Worm (Caenorhabditis elegans) whole organism, L4 larva: ENCODE results near the gene ints-11.

Source experiments
- D1046.2 ChIP-seq: fragments of 200-800 bp; sonication (Bioruptor generic); IDR thresholded peaks from 2 replicates; pipeline ENCODE4 v1.3.6; 2022; ENCODE audit warnings: missing genetic modification characterization, missing compliant biosample characterization
- F10B5.3 ChIP-seq: sonication (generic microtip); optimal IDR thresholded peaks from 2 replicates; lab custom pipeline; 2016; ENCODE audit warnings: mild to moderate bottlenecking, missing genetic modification characterization, missing compliant biosample characterization
- F26F4.8 ChIP-seq: fragments of 200-800 bp; sonication (Bioruptor generic); conservative IDR thresholded peaks from 2 replicates; pipeline ENCODE4 v1.3.6; 2022; ENCODE audit warnings: missing genetic modification characterization, missing compliant biosample characterization
- F44E2.7 ChIP-seq: fragments of 200-800 bp; sonication (Bioruptor generic); IDR thresholded peaks from 2 replicates; pipeline ENCODE4 v2.1.2; 2022; ENCODE audit warnings: missing genetic modification characterization, missing compliant biosample characterization
- T20F7.1 ChIP-seq: fragments of 200-800 bp; sonication (Bioruptor generic); optimal IDR thresholded peaks from 2 replicates; lab custom pipeline; 2018; ENCODE audit warnings: mild to moderate bottlenecking, missing genetic modification characterization, missing compliant biosample characterization
- aha-1 ChIP-seq: fragments of 150-350 bp; peaks from one replicate; lab custom pipeline; 2014; ENCODE audit warnings: missing biosample characterization, missing genetic modification characterization
- aly-2 ChIP-seq: sonication (generic microtip); optimal IDR thresholded peaks from 2 replicates; lab custom pipeline; 2018; ENCODE audit warnings: missing biosample characterization, missing genetic modification characterization
- attf-4 ChIP-seq: sonication (generic microtip); optimal IDR thresholded peaks from 3 replicates; lab custom pipeline; 2017; ENCODE audit warnings: missing biosample characterization, missing genetic modification characterization
- ceh-20 ChIP-seq: fragments of 200-800 bp; sonication (Bioruptor generic); IDR thresholded peaks from 2 replicates; pipeline ENCODE4 v1.3.6; 2022; ENCODE audit warnings: missing genetic modification reagents, missing genetic modification characterization, missing compliant biosample characterization
- ceh-44 ChIP-seq: fragments of 200-800 bp; sonication (Bioruptor generic); IDR thresholded peaks from 2 replicates; pipeline ENCODE4 v1.3.6; 2022; ENCODE audit warnings: missing genetic modification reagents, missing genetic modification characterization, missing compliant biosample characterization
- ceh-82 ChIP-seq: sonication (generic microtip); optimal IDR thresholded peaks from 2 replicates; lab custom pipeline; 2017; ENCODE audit warnings: missing biosample characterization, missing genetic modification characterization
- daf-12 ChIP-seq: fragments of 150-350 bp; optimal IDR thresholded peaks from 2 replicates; lab custom pipeline; 2014; ENCODE audit warnings: missing biosample characterization, missing genetic modification reagents, missing genetic modification characterization
- daf-16 ChIP-seq, 3 experiments: sonication (generic microtip); optimal IDR thresholded peaks; 2 replicates each; lab custom pipeline; 2016 to 2017; ENCODE audit warnings: missing genetic modification characterization in 3 of 3, missing genetic modification reagents in 3 of 3, mild to moderate bottlenecking in 2 of 3, missing compliant biosample characterization in 2 of 3, missing biosample characterization in 1 of 3, moderate library complexity in 1 of 3
- dmd-6 ChIP-seq: fragments of 200-800 bp; sonication (Bioruptor generic); IDR thresholded peaks from 2 replicates; pipeline ENCODE4 v1.3.6; 2022; ENCODE audit warnings: missing genetic modification reagents, missing genetic modification characterization, missing compliant biosample characterization
- dmd-8 ChIP-seq: fragments of 200-800 bp; sonication (Bioruptor generic); IDR thresholded peaks from 2 replicates; pipeline ENCODE4 v1.3.6; 2022; ENCODE audit warnings: missing genetic modification characterization, missing compliant biosample characterization
- dve-1 ChIP-seq: sonication (generic microtip); optimal IDR thresholded peaks from 2 replicates; lab custom pipeline; 2017; ENCODE audit warnings: antibody characterized with exemption, mild to moderate bottlenecking, missing genetic modification characterization, missing compliant biosample characterization; ENCODE audit not compliant: insufficient read depth
- fkh-10 ChIP-seq: fragments of 150-350 bp; optimal IDR thresholded peaks from 2 replicates; lab custom pipeline; 2014; ENCODE audit warnings: missing biosample characterization, missing genetic modification reagents, missing genetic modification characterization
- fos-1 ChIP-seq: fragments of 150-350 bp; optimal IDR thresholded peaks from 2 replicates; lab custom pipeline; 2014; ENCODE audit warnings: missing biosample characterization, missing genetic modification characterization
- gei-8 ChIP-seq: fragments of 200-800 bp; sonication (Bioruptor generic); optimal IDR thresholded peaks from 2 replicates; lab custom pipeline; 2018; ENCODE audit warnings: mild to moderate bottlenecking, missing genetic modification characterization, missing compliant biosample characterization
- hif-1 ChIP-seq, 2 experiments: sonication (generic microtip); optimal IDR thresholded peaks; 2 replicates each; lab custom pipeline; 2016 to 2017; ENCODE audit warnings: missing compliant biosample characterization in 2 of 2, missing genetic modification characterization in 2 of 2, missing genetic modification reagents in 2 of 2, missing genotype in 2 of 2, mild to moderate bottlenecking in 1 of 2
- hlh-11 ChIP-seq: fragments of 200-800 bp; sonication (Bioruptor generic); optimal IDR thresholded peaks from 2 replicates; lab custom pipeline; 2018; ENCODE audit warnings: mild to moderate bottlenecking, missing genetic modification characterization, missing compliant biosample characterization
- hlh-30 ChIP-seq: sonication (generic microtip); optimal IDR thresholded peaks from 2 replicates; lab custom pipeline; 2017; ENCODE audit warnings: antibody characterized with exemption, mild to moderate bottlenecking, missing genetic modification characterization, missing compliant biosample characterization; ENCODE audit not compliant: insufficient read depth
- jun-1 ChIP-seq: fragments of 150-350 bp; optimal IDR thresholded peaks from 2 replicates; lab custom pipeline; 2014; ENCODE audit warnings: missing biosample characterization, missing genetic modification reagents, missing genetic modification characterization
- lin-39 ChIP-seq: fragments of 150-350 bp; optimal IDR thresholded peaks from 2 replicates; lab custom pipeline; 2014; ENCODE audit warnings: missing biosample characterization, missing genetic modification reagents, missing genetic modification characterization
- lir-3 ChIP-seq: sonication (generic microtip); optimal IDR thresholded peaks from 2 replicates; lab custom pipeline; 2016; ENCODE audit warnings: mild to moderate bottlenecking, missing genetic modification characterization, missing compliant biosample characterization
- lsy-2 ChIP-seq, 2 experiments: fragments of 150-350 bp in 1 of 2; sonication (generic microtip) in 1 of 2; optimal IDR thresholded peaks; 2 replicates each; lab custom pipeline; 2014 to 2017; ENCODE audit warnings: missing biosample characterization in 2 of 2, missing genetic modification characterization in 2 of 2
- madf-9 ChIP-seq: fragments of 200-800 bp; sonication (Bioruptor generic); conservative IDR thresholded peaks from 2 replicates; pipeline ENCODE4 v1.3.6; 2022; ENCODE audit warnings: missing genetic modification reagents, missing genetic modification characterization, missing compliant biosample characterization
- mes-2 ChIP-seq: sonication (generic microtip); optimal IDR thresholded peaks from 2 replicates; lab custom pipeline; 2016; ENCODE audit warnings: missing genotype, mild to moderate bottlenecking, missing genetic modification characterization, missing compliant biosample characterization; ENCODE audit not compliant: poor library complexity, severe bottlenecking
- mxl-2 ChIP-seq: fragments of 200-800 bp; sonication (Bioruptor generic); conservative IDR thresholded peaks from 2 replicates; pipeline ENCODE4 v1.3.6; 2022; ENCODE audit warnings: missing genetic modification reagents, missing genetic modification characterization, missing compliant biosample characterization
- mxl-3 ChIP-seq: fragments of 200-800 bp; sonication (Bioruptor generic); optimal IDR thresholded peaks from 2 replicates; lab custom pipeline; 2018; ENCODE audit warnings: mild to moderate bottlenecking, missing genetic modification characterization, missing compliant biosample characterization
- nhr-10 ChIP-seq: fragments of 150-350 bp; optimal IDR thresholded peaks from 2 replicates; lab custom pipeline; 2014; ENCODE audit warnings: missing biosample characterization, missing genetic modification characterization
- nhr-102 ChIP-seq: sonication (generic microtip); optimal IDR thresholded peaks from 2 replicates; lab custom pipeline; 2016; ENCODE audit warnings: mild to moderate bottlenecking, missing genetic modification characterization, moderate library complexity, missing compliant biosample characterization
- nhr-111 ChIP-seq: fragments of 200-800 bp; sonication (Bioruptor generic); optimal IDR thresholded peaks from 2 replicates; lab custom pipeline; 2018; ENCODE audit warnings: mild to moderate bottlenecking, missing genetic modification characterization, missing compliant biosample characterization
- nhr-237 ChIP-seq: sonication (generic microtip); optimal IDR thresholded peaks from 2 replicates; lab custom pipeline; 2017; ENCODE audit warnings: missing biosample characterization, missing genetic modification characterization
- nhr-28 ChIP-seq: fragments of 150-350 bp; optimal IDR thresholded peaks from 2 replicates; lab custom pipeline; 2014; ENCODE audit warnings: missing biosample characterization, missing genetic modification characterization
- nhr-48 ChIP-seq: sonication (generic microtip); optimal IDR thresholded peaks from 2 replicates; lab custom pipeline; 2016; ENCODE audit warnings: mild to moderate bottlenecking, missing genetic modification characterization, missing compliant biosample characterization
- nhr-76 ChIP-seq: fragments of 150-350 bp; optimal IDR thresholded peaks from 2 replicates; lab custom pipeline; 2014; ENCODE audit warnings: missing biosample characterization, missing genetic modification characterization
- php-3 ChIP-seq: fragments of 200-800 bp; sonication (Bioruptor generic); IDR thresholded peaks from 2 replicates; pipeline ENCODE4 v1.3.6; 2022; ENCODE audit warnings: missing genetic modification reagents, missing genetic modification characterization, missing compliant biosample characterization
- pqm-1 ChIP-seq: sonication (generic microtip); optimal IDR thresholded peaks from 2 replicates; lab custom pipeline; 2017; ENCODE audit warnings: missing biosample characterization, missing genetic modification characterization
- snpc-4 ChIP-seq: fragments of 150-350 bp; optimal IDR thresholded peaks from 2 replicates; lab custom pipeline; 2014; ENCODE audit warnings: missing biosample characterization, missing genetic modification characterization
- spr-1 ChIP-seq: sonication (generic microtip); optimal IDR thresholded peaks from 2 replicates; lab custom pipeline; 2016; ENCODE audit warnings: mild to moderate bottlenecking, missing genetic modification characterization, missing compliant biosample characterization
- unc-62 ChIP-seq, 3 experiments: fragments of 150-350 bp in 1 of 3; sonication (generic microtip); optimal IDR thresholded peaks in 2 of 3; peaks in 1 of 3; 1 replicate in 1 of 3; 2 replicates in 2 of 3; lab custom pipeline; 2014 to 2017; ENCODE audit warnings: missing biosample characterization in 3 of 3, missing genetic modification characterization in 3 of 3, missing genetic modification reagents in 3 of 3, missing genotype in 1 of 3
- zag-1 ChIP-seq: fragments of 150-350 bp; optimal IDR thresholded peaks from 2 replicates; lab custom pipeline; 2014; ENCODE audit warnings: missing biosample characterization, missing genetic modification characterization
- zfp-3 ChIP-seq: fragments of 200-800 bp; sonication (Bioruptor generic); conservative IDR thresholded peaks from 2 replicates; pipeline ENCODE4 v1.3.6; 2022; ENCODE audit warnings: missing genetic modification reagents, missing genetic modification characterization, missing compliant biosample characterization
- ztf-11 ChIP-seq: fragments of 150-350 bp; optimal IDR thresholded peaks from 2 replicates; lab custom pipeline; 2014; ENCODE audit warnings: missing biosample characterization, missing genetic modification characterization

The ints-11 gene

ce11 chrII:8128273-8129039 lies 14.8 kb downstream of the ints-11 start (continued):
- no peak for TF ChIP-seq aly-2 (tag; lab: Kevin White, UChicago)
- no peak for TF ChIP-seq madf-9
- peak; percentile 53; the same call in 1 of the 2 replicates for TF ChIP-seq ceh-20
- no peak for TF ChIP-seq D1046.2 (GFP tag; lab: Robert Waterston, UW)
- TF ChIP-seq ceh-82 (tag; lab: Kevin White, UChicago), result no peak
- TF ChIP-seq F10B5.3 (tag; lab: Kevin White, UChicago), result peak; percentile 7
- no peak for TF ChIP-seq F44E2.7
- no peak for TF ChIP-seq nhr-76 (tag; lab: Kevin White, UChicago)
- 0 out of 2 replicates have a peak, but pooled peaks have one; percentile 12 for TF ChIP-seq php-3 (GFP tag; lab: Robert Waterston, UW)
- TF ChIP-seq, all 104 proteins: peak for 31

- no peak for TF ChIP-seq aha-1 (tag; lab: Kevin White, UChicago)
- TF ChIP-seq lsy-2 (tag; optimal IDR thresholded peaks at IDR 0.05; lab: Kevin White, UChicago), result no peak
- TF ChIP-seq daf-16 (GFP tag; optimal IDR thresholded peaks at IDR 0.05; lab: Kevin White, UChicago), result no peak
- TF ChIP-seq daf-16 (tag; optimal IDR thresholded peaks at IDR 0.05; lab: Kevin White, UChicago), result no peak
- no peak for TF ChIP-seq F26F4.8 (GFP tag; lab: Robert Waterston, UW)
- no peak for TF ChIP-seq ceh-20
- no peak for TF ChIP-seq fos-1 (tag; lab: Kevin White, UChicago)
- no peak for TF ChIP-seq lin-39 (tag; lab: Kevin White, UChicago)
- no peak for TF ChIP-seq nhr-111 (GFP tag; lab: Kevin White, UChicago)
- no peak for TF ChIP-seq lir-3
- no peak for TF ChIP-seq unc-62 (GFP tag; optimal IDR thresholded peaks at IDR 0.05 in 1 of 2; lab: Kevin White, UChicago)
- TF ChIP-seq unc-62 (tag; optimal IDR thresholded peaks at IDR 0.05; lab: Kevin White, UChicago), result no peak
- TF ChIP-seq ztf-11 (tag; lab: Kevin White, UChicago), result no peak
- TF ChIP-seq pqm-1 (tag; lab: Kevin White, UChicago), result no peak
- TF ChIP-seq snpc-4 (tag; lab: Kevin White, UChicago), result no peak
- no peak for TF ChIP-seq ceh-44
- no peak for TF ChIP-seq nhr-48 (tag; lab: Kevin White, UChicago)
- TF ChIP-seq jun-1 (tag; lab: Kevin White, UChicago), result no peak
- no peak for TF ChIP-seq T20F7.1 (GFP tag; lab: Kevin White, UChicago)
- TF ChIP-seq zag-1 (tag; lab: Kevin White, UChicago), result no peak
- TF ChIP-seq attf-4 (tag; lab: Kevin White, UChicago), result no peak
- TF ChIP-seq spr-1, result no peak
- TF ChIP-seq, all 104 proteins: peak for 0
Observed at ce11 chrII:8127794-8128193, 15.5 kb downstream of the ints-11 start.

ce11 chrII:8127290-8127689 lies 16.0 kb downstream of the ints-11 start:
- TF ChIP-seq mxl-2 (GFP tag; lab: Robert Waterston, UW), result no peak
- peak; percentile 73 for TF ChIP-seq mxl-3 (GFP tag; lab: Kevin White, UChicago)
- TF ChIP-seq php-3 (GFP tag; lab: Robert Waterston, UW), result peak; percentile 23; the same call in 1 of the 2 replicates
- TF ChIP-seq hif-1 (tag; optimal IDR thresholded peaks at IDR 0.05; lab: Kevin White, UChicago), result no peak
- TF ChIP-seq mes-2 (tag; lab: Kevin White, UChicago), result peak; percentile 54
- no peak for TF ChIP-seq fos-1 (tag; lab: Kevin White, UChicago)
- no peak for TF ChIP-seq daf-12 (tag; lab: Kevin White, UChicago)
- peak; percentile 3 for TF ChIP-seq hlh-30 (tag; lab: Kevin White, UChicago)
- no peak for TF ChIP-seq dmd-8 (GFP tag; lab: Robert Waterston, UW)
- no peak for TF ChIP-seq jun-1 (tag; lab: Kevin White, UChicago)
- peak; percentile 97 for TF ChIP-seq pqm-1 (tag; lab: Kevin White, UChicago)
- TF ChIP-seq nhr-102 (tag; lab: Kevin White, UChicago), result peak; percentile 5
- TF ChIP-seq nhr-28 (tag; lab: Kevin White, UChicago), result peak; percentile 96
- no peak for TF ChIP-seq nhr-237 (tag; lab: Kevin White, UChicago)
- TF ChIP-seq zag-1 (tag; lab: Kevin White, UChicago), result no peak
- TF ChIP-seq hlh-11 (tag; lab: Kevin White, UChicago), result peak; percentile 77
- no peak for TF ChIP-seq daf-16 (GFP tag; optimal IDR thresholded peaks at IDR 0.05; lab: Kevin White, UChicago)
- TF ChIP-seq daf-16 (tag; optimal IDR thresholded peaks at IDR 0.05; lab: Kevin White, UChicago), result peak; percentile 84
- no peak for TF ChIP-seq fkh-10
- peak; percentile 72 for TF ChIP-seq dmd-6
- TF ChIP-seq dve-1 (tag; lab: Kevin White, UChicago), result peak; percentile 50
- TF ChIP-seq nhr-111 (GFP tag; lab: Kevin White, UChicago), result no peak
- TF ChIP-seq aly-2 (tag; lab: Kevin White, UChicago), result no peak
- no peak for TF ChIP-seq madf-9
- TF ChIP-seq nhr-10, result peak; percentile 4
- no peak for TF ChIP-seq gei-8 (GFP tag; lab: Kevin White, UChicago)
- no peak for TF ChIP-seq zfp-3
